Worm (Caenorhabditis elegans) whole organism, L4 larva: ENCODE data around the gene rha-2.

Source experiments
- F10B5.3 ChIP-seq: sonication (generic microtip); optimal IDR thresholded peaks from 2 replicates; lab custom pipeline; 2016; ENCODE audit warnings: mild to moderate bottlenecking, missing genetic modification characterization, missing compliant biosample characterization
- F26F4.8 ChIP-seq: fragments of 200-800 bp; sonication (Bioruptor generic); conservative IDR thresholded peaks from 2 replicates; pipeline ENCODE4 v1.3.6; 2022; ENCODE audit warnings: missing genetic modification characterization, missing compliant biosample characterization
- F37D6.2 ChIP-seq: sonication (generic microtip); optimal IDR thresholded peaks from 2 replicates; lab custom pipeline; 2016; ENCODE audit warnings: mild to moderate bottlenecking, missing genetic modification characterization, missing compliant biosample characterization
- F49E8.2 ChIP-seq: sonication (generic microtip); optimal IDR thresholded peaks from 2 replicates; lab custom pipeline; 2016; ENCODE audit warnings: missing compliant biosample characterization, mild to moderate bottlenecking, missing genetic modification characterization, borderline replicate concordance
- R02D3.7 ChIP-seq: fragments of 150-350 bp; sonication (generic microtip); optimal IDR thresholded peaks from 3 replicates; lab custom pipeline; 2014; ENCODE audit warnings: missing biosample characterization, missing genetic modification characterization
- T20F7.1 ChIP-seq: fragments of 200-800 bp; sonication (Bioruptor generic); optimal IDR thresholded peaks from 2 replicates; lab custom pipeline; 2018; ENCODE audit warnings: mild to moderate bottlenecking, missing genetic modification characterization, missing compliant biosample characterization
- T26A8.4 ChIP-seq: fragments of 200-800 bp; sonication (Bioruptor generic); IDR thresholded peaks from 2 replicates; pipeline ENCODE4 v1.3.6; 2022; ENCODE audit warnings: missing genetic modification characterization, missing compliant biosample characterization
- Y105C5A.15 ChIP-seq: fragments of 200-800 bp; sonication (Bioruptor generic); IDR thresholded peaks from 2 replicates; pipeline ENCODE4 v1.3.6; 2022; ENCODE audit warnings: missing genetic modification characterization, missing compliant biosample characterization
- Y48G9A.11 ChIP-seq: fragments of 200-800 bp; sonication (Bioruptor generic); IDR thresholded peaks from 2 replicates; pipeline ENCODE4 v1.3.6; 2022; ENCODE audit warnings: missing genetic modification reagents, missing genetic modification characterization, missing compliant biosample characterization
- aha-1 ChIP-seq: fragments of 150-350 bp; peaks from one replicate; lab custom pipeline; 2014; ENCODE audit warnings: missing biosample characterization, missing genetic modification characterization
- ama-1 ChIP-seq: fragments of 150-350 bp; optimal IDR thresholded peaks from 2 replicates; lab custom pipeline; 2014; ENCODE audit warnings: inconsistent platforms, mixed read lengths
- arid-1 ChIP-seq: fragments of 200-800 bp; sonication (Bioruptor generic); conservative IDR thresholded peaks from 2 replicates; pipeline ENCODE4 v1.3.6; 2022; ENCODE audit warnings: missing genetic modification reagents, missing genetic modification characterization, missing compliant biosample characterization
- ceh-32 ChIP-seq: sonication (generic microtip); optimal IDR thresholded peaks from 2 replicates; lab custom pipeline; 2016; ENCODE audit warnings: mild to moderate bottlenecking, missing genetic modification characterization, missing compliant biosample characterization; ENCODE audit not compliant: poor library complexity
- ceh-44 ChIP-seq: fragments of 200-800 bp; sonication (Bioruptor generic); IDR thresholded peaks from 2 replicates; pipeline ENCODE4 v1.3.6; 2022; ENCODE audit warnings: missing genetic modification reagents, missing genetic modification characterization, missing compliant biosample characterization
- ceh-62 ChIP-seq: sonication (generic microtip); optimal IDR thresholded peaks from 2 replicates; lab custom pipeline; 2017; ENCODE audit warnings: missing biosample characterization, missing genetic modification characterization
- ctbp-1 ChIP-seq: fragments of 200-800 bp; sonication (Bioruptor generic); IDR thresholded peaks from 2 replicates; pipeline ENCODE4 v1.3.6; 2022; ENCODE audit warnings: missing genetic modification reagents, missing genetic modification characterization, missing compliant biosample characterization
- daf-8 ChIP-seq: fragments of 200-800 bp; sonication (Bioruptor generic); IDR thresholded peaks from 2 replicates; pipeline ENCODE4 v1.3.6; 2022; ENCODE audit warnings: missing genetic modification characterization, missing compliant biosample characterization
- dmd-8 ChIP-seq: fragments of 200-800 bp; sonication (Bioruptor generic); IDR thresholded peaks from 2 replicates; pipeline ENCODE4 v1.3.6; 2022; ENCODE audit warnings: missing genetic modification characterization, missing compliant biosample characterization
- duxl-1 ChIP-seq: sonication (generic microtip); optimal IDR thresholded peaks from 2 replicates; lab custom pipeline; 2016; ENCODE audit warnings: mild to moderate bottlenecking, missing genetic modification characterization, moderate library complexity, missing compliant biosample characterization; ENCODE audit not compliant: poor library complexity
- dve-1 ChIP-seq: sonication (generic microtip); optimal IDR thresholded peaks from 2 replicates; lab custom pipeline; 2017; ENCODE audit warnings: antibody characterized with exemption, mild to moderate bottlenecking, missing genetic modification characterization, missing compliant biosample characterization; ENCODE audit not compliant: insufficient read depth
- jun-1 ChIP-seq: fragments of 150-350 bp; optimal IDR thresholded peaks from 2 replicates; lab custom pipeline; 2014; ENCODE audit warnings: missing biosample characterization, missing genetic modification reagents, missing genetic modification characterization
- lim-7 ChIP-seq: fragments of 200-800 bp; sonication (Bioruptor generic); IDR thresholded peaks from 2 replicates; pipeline ENCODE4 v1.3.6; 2022; ENCODE audit warnings: missing genetic modification characterization, missing compliant biosample characterization
- lin-1 ChIP-seq: fragments of 200-800 bp; sonication (Bioruptor generic); IDR thresholded peaks from 2 replicates; pipeline ENCODE4 v1.3.6; 2022; ENCODE audit warnings: missing genetic modification reagents, missing genetic modification characterization, missing compliant biosample characterization
- lin-15B ChIP-seq: fragments of 150-350 bp; sonication (generic microtip); optimal IDR thresholded peaks from 3 replicates; lab custom pipeline; 2014; ENCODE audit warnings: missing biosample characterization, missing genetic modification characterization
- lin-38 ChIP-seq: fragments of 200-800 bp; sonication (Bioruptor generic); IDR thresholded peaks from 2 replicates; pipeline ENCODE4 v1.3.6; 2022; ENCODE audit warnings: missing genetic modification reagents, missing genetic modification characterization, missing compliant biosample characterization
- lir-3 ChIP-seq: sonication (generic microtip); optimal IDR thresholded peaks from 2 replicates; lab custom pipeline; 2016; ENCODE audit warnings: mild to moderate bottlenecking, missing genetic modification characterization, missing compliant biosample characterization
- lsy-2 ChIP-seq, 2 experiments: fragments of 150-350 bp in 1 of 2; sonication (generic microtip) in 1 of 2; optimal IDR thresholded peaks; 2 replicates each; lab custom pipeline; 2014 to 2017; ENCODE audit warnings: missing biosample characterization in 2 of 2, missing genetic modification characterization in 2 of 2
- madf-9 ChIP-seq: fragments of 200-800 bp; sonication (Bioruptor generic); conservative IDR thresholded peaks from 2 replicates; pipeline ENCODE4 v1.3.6; 2022; ENCODE audit warnings: missing genetic modification reagents, missing genetic modification characterization, missing compliant biosample characterization
- mdl-1 ChIP-seq, 2 experiments: fragments of 150-350 bp in 1 of 2; sonication (generic microtip) in 1 of 2; optimal IDR thresholded peaks; 2 replicates each; lab custom pipeline; 2014 to 2017; ENCODE audit warnings: missing biosample characterization in 2 of 2, missing genetic modification characterization in 2 of 2
- mdt-29 ChIP-seq: fragments of 200-800 bp; sonication (Bioruptor generic); IDR thresholded peaks from 2 replicates; pipeline ENCODE4 v1.3.6; 2022; ENCODE audit warnings: missing genetic modification reagents, missing genetic modification characterization, missing compliant biosample characterization
- mxl-3 ChIP-seq: fragments of 200-800 bp; sonication (Bioruptor generic); optimal IDR thresholded peaks from 2 replicates; lab custom pipeline; 2018; ENCODE audit warnings: mild to moderate bottlenecking, missing genetic modification characterization, missing compliant biosample characterization
- nhr-102 ChIP-seq: sonication (generic microtip); optimal IDR thresholded peaks from 2 replicates; lab custom pipeline; 2016; ENCODE audit warnings: mild to moderate bottlenecking, missing genetic modification characterization, moderate library complexity, missing compliant biosample characterization
- nhr-111 ChIP-seq: fragments of 200-800 bp; sonication (Bioruptor generic); optimal IDR thresholded peaks from 2 replicates; lab custom pipeline; 2018; ENCODE audit warnings: mild to moderate bottlenecking, missing genetic modification characterization, missing compliant biosample characterization
- nhr-237 ChIP-seq: sonication (generic microtip); optimal IDR thresholded peaks from 2 replicates; lab custom pipeline; 2017; ENCODE audit warnings: missing biosample characterization, missing genetic modification characterization
- nhr-41 ChIP-seq: fragments of 200-800 bp; sonication (Bioruptor generic); IDR thresholded peaks from 2 replicates; pipeline ENCODE4 v1.3.6; 2022; ENCODE audit warnings: missing genetic modification reagents, missing genetic modification characterization, missing compliant biosample characterization
- nhr-42 ChIP-seq: fragments of 200-800 bp; sonication (Bioruptor generic); IDR thresholded peaks from 2 replicates; pipeline ENCODE4 v1.3.6; 2022; ENCODE audit warnings: missing genetic modification characterization, missing compliant biosample characterization
- nhr-76 ChIP-seq: fragments of 150-350 bp; optimal IDR thresholded peaks from 2 replicates; lab custom pipeline; 2014; ENCODE audit warnings: missing biosample characterization, missing genetic modification characterization
- pha-4 ChIP-seq, 2 experiments: fragments of 150-350 bp in 1 of 2; fragments of 200-800 bp in 1 of 2; sonication (Bioruptor generic) in 1 of 2; IDR thresholded peaks in 1 of 2; optimal IDR thresholded peaks in 1 of 2; 2 replicates each; pipeline versions ENCODE4 v1.3.6 to Lab custom; 2014 to 2022; ENCODE audit warnings: missing genetic modification characterization in 2 of 2, missing genetic modification reagents in 2 of 2, missing biosample characterization in 1 of 2, missing compliant biosample characterization in 1 of 2
- php-3 ChIP-seq: fragments of 200-800 bp; sonication (Bioruptor generic); IDR thresholded peaks from 2 replicates; pipeline ENCODE4 v1.3.6; 2022; ENCODE audit warnings: missing genetic modification reagents, missing genetic modification characterization, missing compliant biosample characterization
- pqm-1 ChIP-seq: sonication (generic microtip); optimal IDR thresholded peaks from 2 replicates; lab custom pipeline; 2017; ENCODE audit warnings: missing biosample characterization, missing genetic modification characterization
- rbr-2 ChIP-seq: sonication (generic microtip); optimal IDR thresholded peaks from 2 replicates; lab custom pipeline; 2016; ENCODE audit warnings: missing genotype, missing genetic modification characterization, missing compliant biosample characterization
- sdz-12 ChIP-seq: fragments of 200-800 bp; sonication (Bioruptor generic); optimal IDR thresholded peaks from 2 replicates; lab custom pipeline; 2018; ENCODE audit warnings: mild to moderate bottlenecking, missing genetic modification characterization, missing compliant biosample characterization
- tag-97 ChIP-seq: fragments of 200-800 bp; sonication (Bioruptor generic); IDR thresholded peaks from 2 replicates; pipeline ENCODE4 v1.3.6; 2022; ENCODE audit warnings: missing genetic modification characterization, missing compliant biosample characterization
- tra-1 ChIP-seq: fragments of 200-800 bp; sonication (Bioruptor generic); IDR thresholded peaks from 2 replicates; pipeline ENCODE4 v1.3.6; 2022; ENCODE audit warnings: missing genetic modification reagents, missing genetic modification characterization, missing compliant biosample characterization
- unc-39 ChIP-seq: sonication (generic microtip); optimal IDR thresholded peaks from 2 replicates; lab custom pipeline; 2017; ENCODE audit warnings: missing biosample characterization, missing genetic modification characterization
- zag-1 ChIP-seq: fragments of 150-350 bp; optimal IDR thresholded peaks from 2 replicates; lab custom pipeline; 2014; ENCODE audit warnings: missing biosample characterization, missing genetic modification characterization
- zfp-2 ChIP-seq: sonication (generic microtip); optimal IDR thresholded peaks from 2 replicates; lab custom pipeline; 2016; ENCODE audit warnings: mild to moderate bottlenecking, missing genetic modification characterization, missing compliant biosample characterization
- zfp-3 ChIP-seq: fragments of 200-800 bp; sonication (Bioruptor generic); conservative IDR thresholded peaks from 2 replicates; pipeline ENCODE4 v1.3.6; 2022; ENCODE audit warnings: missing genetic modification reagents, missing genetic modification characterization, missing compliant biosample characterization
- ztf-11 ChIP-seq: fragments of 150-350 bp; optimal IDR thresholded peaks from 2 replicates; lab custom pipeline; 2014; ENCODE audit warnings: missing biosample characterization, missing genetic modification characterization

Gene rha-2

ce11 chrIII:8653875-8654386 is 39.6 kb upstream of the rha-2 start, which contains the start of gene F22B7.9 (continued):
- TF ChIP-seq nhr-102, result no peak
- no peak for TF ChIP-seq rbr-2
- peak in 1 of 2 experiments; percentile 39 for TF ChIP-seq mdl-1 (tag; optimal IDR thresholded peaks at IDR 0.05; lab: Kevin White, UChicago)
- TF ChIP-seq mdt-29, result no peak
- TF ChIP-seq nhr-41 (GFP tag; lab: Robert Waterston, UW), result no peak
- TF ChIP-seq F26F4.8 (GFP tag; lab: Robert Waterston, UW), result no peak
- TF ChIP-seq madf-9 (GFP tag; lab: Robert Waterston, UW), result no peak
- peak; percentile 70 for TF ChIP-seq dve-1 (tag; lab: Kevin White, UChicago)
- TF ChIP-seq sdz-12, result no peak
- no peak for TF ChIP-seq zfp-2
- no peak for TF ChIP-seq nhr-111 (GFP tag; lab: Kevin White, UChicago)
- no peak for TF ChIP-seq ctbp-1
- no peak for TF ChIP-seq pha-4 (GFP tag; IDR thresholded peaks at IDR 0.05; lab: Robert Waterston, UW)
- peak; percentile 39 for TF ChIP-seq pha-4 (tag; optimal IDR thresholded peaks at IDR 0.05; lab: Kevin White, UChicago)
- no peak for TF ChIP-seq php-3 (GFP tag; lab: Robert Waterston, UW)
- no peak for TF ChIP-seq Y105C5A.15 (GFP tag; lab: Robert Waterston, UW)
- no peak for TF ChIP-seq unc-39 (tag; lab: Kevin White, UChicago)
- no peak for TF ChIP-seq tag-97 (GFP tag; lab: Robert Waterston, UW)
- TF ChIP-seq nhr-237 (tag; lab: Kevin White, UChicago), result no peak
- no peak for TF ChIP-seq lir-3 (tag; lab: Kevin White, UChicago)
- peak; percentile 83 for TF ChIP-seq aha-1 (tag; lab: Kevin White, UChicago)
- no peak for TF ChIP-seq zfp-3 (GFP tag; lab: Robert Waterston, UW)
- no peak for TF ChIP-seq F10B5.3 (tag; lab: Kevin White, UChicago)
- TF ChIP-seq lin-15B (tag; lab: Kevin White, UChicago), result no peak
- TF ChIP-seq T20F7.1, result no peak
- TF ChIP-seq ceh-62 (tag; lab: Kevin White, UChicago), result no peak
- no peak for TF ChIP-seq jun-1
- TF ChIP-seq F49E8.2 (tag; lab: Kevin White, UChicago), result no peak
- no peak for TF ChIP-seq pqm-1 (tag; lab: Kevin White, UChicago)
- TF ChIP-seq lsy-2 (tag; optimal IDR thresholded peaks at IDR 0.05; lab: Kevin White, UChicago), result no peak
- TF ChIP-seq tra-1, result no peak

ce11 chrIII:8653457-8653856 is 39.1 kb upstream of the rha-2 start:
- TF ChIP-seq ztf-11 (tag; lab: Kevin White, UChicago), result no peak
- no peak for TF ChIP-seq F37D6.2 (tag; lab: Kevin White, UChicago)
- TF ChIP-seq mdt-29, result peak; percentile 21; the same call in 1 of the 2 replicates
- no peak for TF ChIP-seq lin-1 (GFP tag; lab: Robert Waterston, UW)
- peak; percentile 76 for TF ChIP-seq lim-7
- no peak for TF ChIP-seq R02D3.7
- TF ChIP-seq Y48G9A.11 (GFP tag; lab: Robert Waterston, UW), result peak; percentile 41; the same call in 1 of the 2 replicates
- no peak for TF ChIP-seq ceh-44 (GFP tag; lab: Robert Waterston, UW)
- TF ChIP-seq sdz-12, result no peak
- TF ChIP-seq ama-1 (lab: Kevin White, UChicago), result peak; percentile 77
- peak; percentile 44 for TF ChIP-seq lin-38
- TF ChIP-seq mxl-3 (GFP tag; lab: Kevin White, UChicago), result no peak
- TF ChIP-seq php-3 (GFP tag; lab: Robert Waterston, UW), result 0 out of 2 replicates have a peak, but pooled peaks have one; percentile 8
- no peak for TF ChIP-seq zfp-2
- TF ChIP-seq zag-1 (tag; lab: Kevin White, UChicago), result no peak
- TF ChIP-seq nhr-42 (GFP tag; lab: Robert Waterston, UW), result no peak
- peak; percentile 42; the same call in 1 of the 2 replicates for TF ChIP-seq arid-1 (GFP tag; lab: Robert Waterston, UW)
- 0 out of 2 replicates have a peak, but pooled peaks have one; percentile 18 for TF ChIP-seq dmd-8 (GFP tag; lab: Robert Waterston, UW)
- TF ChIP-seq T26A8.4 (GFP tag; lab: Robert Waterston, UW), result peak; percentile 35; the same call in 1 of the 2 replicates
- no peak for TF ChIP-seq daf-8 (GFP tag; lab: Robert Waterston, UW)
- TF ChIP-seq ceh-32 (tag; lab: Kevin White, UChicago), result no peak
- TF ChIP-seq nhr-76 (tag; lab: Kevin White, UChicago), result no peak
- TF ChIP-seq duxl-1 (tag; lab: Kevin White, UChicago), result no peak
- no peak for TF ChIP-seq lir-3 (tag; lab: Kevin White, UChicago)
- 0 out of 2 replicates have a peak, but pooled peaks have one; percentile 31 for TF ChIP-seq tra-1
- no peak for TF ChIP-seq Y105C5A.15 (GFP tag; lab: Robert Waterston, UW)
- no peak for TF ChIP-seq dve-1 (tag; lab: Kevin White, UChicago)
